Worm (Caenorhabditis elegans): Measurements from ENCODE around the gene clc-6.

clc-6 gene

DNA sequence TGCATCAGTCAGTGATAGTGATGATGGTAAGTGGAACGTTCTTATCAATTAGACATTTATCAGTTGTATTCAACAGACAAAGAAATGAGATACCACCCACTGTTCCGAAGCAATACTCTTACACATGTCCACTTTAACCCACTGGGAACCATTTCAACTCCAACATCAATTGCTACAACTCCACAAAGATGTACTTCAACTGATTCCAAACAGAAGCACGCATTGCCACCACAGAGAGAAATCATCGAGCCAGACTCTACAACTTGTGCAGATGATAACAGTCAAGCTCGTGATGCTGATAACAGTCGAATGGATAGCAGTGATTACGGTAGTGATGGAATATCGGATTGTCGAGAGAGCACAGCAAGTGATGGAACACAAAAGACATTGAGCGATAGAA, 39.9 kb upstream of the clc-6 start:
- TF ChIP-seq ceh-31 (tag; optimal IDR thresholded peaks at IDR 0.05) (no peak), unc-42 (tag; optimal IDR thresholded peaks at IDR 0.05) (no peak), pha-4 (tag; optimal IDR thresholded peaks at IDR 0.05) (no peak), zip-5 (tag; optimal IDR thresholded peaks at IDR 0.05) (no peak), elt-2 (tag; optimal IDR thresholded peaks at IDR 0.05) (peak; percentile 94)

DNA sequence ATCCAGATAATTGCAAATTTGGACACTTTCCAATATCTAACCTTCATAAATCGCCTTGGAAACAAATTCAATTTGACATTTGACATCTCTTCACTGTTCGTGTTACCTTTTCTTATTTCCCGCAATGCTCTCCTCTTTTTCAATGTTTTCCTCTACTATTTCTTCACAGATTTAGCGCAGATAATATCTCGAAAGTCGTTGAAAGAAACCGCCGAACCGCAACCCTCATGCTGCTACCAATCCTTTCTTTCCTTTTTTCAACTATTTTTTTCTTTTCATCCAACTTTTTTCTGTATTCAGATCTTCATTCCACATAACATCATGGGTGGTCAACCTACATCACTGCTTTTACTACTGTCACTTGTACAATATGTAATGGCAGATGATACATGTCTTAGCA, 38.3 kb upstream of the clc-6 start, which contains the start of gene T19B10.5:
T19B10.5 (plus strand) TSS at position 301 of the 400 bp plus-strand sequence.
- TF ChIP-seq nfya-1 (tag; optimal IDR thresholded peaks at IDR 0.05) (no peak), unc-86 (tag; optimal IDR thresholded peaks at IDR 0.05) (no peak), hlh-8 (tag; optimal IDR thresholded peaks at IDR 0.05) (no peak), npax-4 (tag; optimal IDR thresholded peaks at IDR 0.05) (no peak), elt-4 (tag; optimal IDR thresholded peaks at IDR 0.05) (no peak), hlh-30 (tag; optimal IDR thresholded peaks at IDR 0.05; ENCODE audit: insufficient read depth) (no peak), ztf-16 (tag; optimal IDR thresholded peaks at IDR 0.05) (no peak), pha-4 (tag; optimal IDR thresholded peaks at IDR 0.05) (no peak), rnt-1 (tag; optimal IDR thresholded peaks at IDR 0.05) (no peak), lin-11 (tag; optimal IDR thresholded peaks at IDR 0.05) (no peak), fkh-10 (GFP tag; optimal IDR thresholded peaks at IDR 0.05) (no peak), unc-42 (tag; optimal IDR thresholded peaks at IDR 0.05) (no peak), ref-2 (tag; optimal IDR thresholded peaks at IDR 0.05) (no peak), unc-55 (GFP tag; optimal IDR thresholded peaks at IDR 0.05) (no peak), lim-6 (tag; optimal IDR thresholded peaks at IDR 0.05) (no peak), sox-2 (GFP tag; IDR thresholded peaks at IDR 0.05) (no peak), ceh-24 (tag; optimal IDR thresholded peaks at IDR 0.05) (no peak), K09A11.1 (tag; optimal IDR thresholded peaks at IDR 0.05; ENCODE audit: insufficient read depth) (no peak)

DNA sequence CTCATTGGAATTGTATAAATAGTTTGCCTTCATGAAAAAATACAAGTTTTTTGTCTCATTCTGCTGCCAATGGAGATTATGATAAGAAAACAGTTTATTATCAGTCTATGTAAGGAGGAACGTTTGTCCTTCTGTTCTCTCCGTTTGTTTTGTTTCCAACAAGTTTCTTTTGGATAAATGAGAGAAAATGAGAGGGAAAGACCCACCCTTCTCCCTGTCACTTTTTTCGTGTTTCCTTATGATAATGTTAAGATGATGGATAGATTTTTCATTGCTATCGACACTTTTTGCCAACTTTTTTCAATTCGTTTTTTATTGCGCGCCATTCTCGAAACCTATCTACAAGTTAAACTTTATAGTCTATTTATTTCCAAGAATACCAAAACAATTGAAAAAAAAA, 35.2 kb upstream of the clc-6 start:
- TF ChIP-seq elt-2 (tag; optimal IDR thresholded peaks at IDR 0.05) = peak; percentile 8
- no peak for TF ChIP-seq sox-4 (tag; optimal IDR thresholded peaks at IDR 0.05)

DNA sequence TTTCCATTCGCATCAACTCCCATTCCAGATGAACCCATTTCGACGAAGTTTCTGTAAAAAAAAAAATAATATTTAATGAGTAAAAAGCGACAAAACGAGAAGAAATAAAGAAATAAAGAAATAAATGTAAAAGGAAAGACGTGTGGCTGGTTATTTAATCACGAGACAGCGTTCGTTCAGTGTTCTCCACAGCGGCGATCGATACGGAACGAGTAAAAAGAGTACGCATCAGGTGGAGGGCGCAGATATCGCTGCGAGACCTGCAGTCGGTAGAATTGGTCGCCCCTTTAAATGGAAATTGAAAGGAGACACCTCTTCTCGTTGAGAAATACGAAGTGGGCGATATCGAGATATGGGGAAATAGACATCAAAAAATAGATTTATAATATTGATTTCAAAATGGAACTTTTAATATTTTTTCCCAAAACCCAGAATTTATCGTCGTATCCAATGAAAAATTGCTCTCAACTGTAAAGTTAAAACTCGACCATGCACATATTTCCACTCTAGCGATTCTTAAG, 32.7 kb upstream of the clc-6 start, which contains the start of gene pqn-70:
pqn-70 (minus strand) TSS at position 51 of the 521 bp plus-strand sequence.
- peak; percentile 90 for TF ChIP-seq ceh-34 (tag; optimal IDR thresholded peaks at IDR 0.05)
- no peak for TF ChIP-seq hlh-6 (tag; optimal IDR thresholded peaks at IDR 0.05)
- TF ChIP-seq sdc-2 (tag; optimal IDR thresholded peaks at IDR 0.05) = no peak
- no peak for TF ChIP-seq K09A11.1 (tag; optimal IDR thresholded peaks at IDR 0.05; ENCODE audit: insufficient read depth)
- TF ChIP-seq sox-4 (tag; optimal IDR thresholded peaks at IDR 0.05) = no peak
- TF ChIP-seq pat-9 (tag; optimal IDR thresholded peaks at IDR 0.05) = no peak
- no peak for TF ChIP-seq pha-4 (tag; optimal IDR thresholded peaks at IDR 0.05)
- TF ChIP-seq odd-2 (tag; optimal IDR thresholded peaks at IDR 0.05) = no peak
- TF ChIP-seq ceh-6 (GFP tag; optimal IDR thresholded peaks at IDR 0.05) = no peak
- peak; percentile 16 for TF ChIP-seq ztf-16 (tag; optimal IDR thresholded peaks at IDR 0.05)
- TF ChIP-seq elt-4 (tag; optimal IDR thresholded peaks at IDR 0.05) = no peak
- peak; percentile 93 for TF ChIP-seq ceh-48 (tag; optimal IDR thresholded peaks at IDR 0.05)
- no peak for TF ChIP-seq madf-2 (tag; optimal IDR thresholded peaks at IDR 0.05)
- TF ChIP-seq hlh-8 (tag; optimal IDR thresholded peaks at IDR 0.05) = peak; percentile 25
- no peak for TF ChIP-seq syd-9 (tag; optimal IDR thresholded peaks at IDR 0.05)
- TF ChIP-seq rnt-1 (tag; optimal IDR thresholded peaks at IDR 0.05) = peak; percentile 39
- TF ChIP-seq unc-86 (tag; optimal IDR thresholded peaks at IDR 0.05) = no peak
- TF ChIP-seq ceh-24 (tag; optimal IDR thresholded peaks at IDR 0.05) = no peak
- no peak for TF ChIP-seq ceh-9 (tag; optimal IDR thresholded peaks at IDR 0.05)
- peak; percentile 31 for TF ChIP-seq unc-55 (GFP tag; optimal IDR thresholded peaks at IDR 0.05)
- TF ChIP-seq hlh-15 (tag; optimal IDR thresholded peaks at IDR 0.05) = no peak
- TF ChIP-seq ceh-18 (tag; optimal IDR thresholded peaks at IDR 0.05) = peak; percentile 35
- no peak for TF ChIP-seq ceh-22 (tag; optimal IDR thresholded peaks at IDR 0.05)
- no peak for TF ChIP-seq unc-3 (GFP tag; conservative IDR thresholded peaks at IDR 0.05)
- TF ChIP-seq unc-3 (tag; optimal IDR thresholded peaks at IDR 0.05) = no peak
- no peak for TF ChIP-seq che-1 (tag; optimal IDR thresholded peaks at IDR 0.05)
- TF ChIP-seq ref-2 (tag; optimal IDR thresholded peaks at IDR 0.05) = peak; percentile 74
- TF ChIP-seq pros-1 (tag; optimal IDR thresholded peaks at IDR 0.05) = peak; percentile 9
- TF ChIP-seq fax-1 (tag; optimal IDR thresholded peaks at IDR 0.05) = peak; percentile 52
- peak; percentile 66 for TF ChIP-seq ceh-2 (tag; optimal IDR thresholded peaks at IDR 0.05)
- no peak for TF ChIP-seq fkh-10 (GFP tag; optimal IDR thresholded peaks at IDR 0.05)
- TF ChIP-seq ama-1 (optimal IDR thresholded peaks at IDR 0.05) = no peak
- TF ChIP-seq ceh-30 (tag; optimal IDR thresholded peaks at IDR 0.05) = no peak
- no peak for TF ChIP-seq eyg-1 (tag; optimal IDR thresholded peaks at IDR 0.05)
- peak; percentile 66 for TF ChIP-seq nfya-1 (tag; optimal IDR thresholded peaks at IDR 0.05)
- peak; percentile 52 for TF ChIP-seq ceh-19 (GFP tag; optimal IDR thresholded peaks at IDR 0.05)
- peak; percentile 86 for TF ChIP-seq unc-42 (tag; optimal IDR thresholded peaks at IDR 0.05)
